Fruit fly (Drosophila melanogaster): ENCODE measurements around the gene NimB3.

The NimB3 gene

dm6 chr2L:14001887-14002286, 34.1 kb upstream of the NimB3 start:
- TF ChIP-seq Abd-B (GFP tag; optimal IDR thresholded peaks at IDR 0.05) (no peak), Myc (optimal IDR thresholded peaks at IDR 0.05) (no peak), dsf (GFP tag; optimal IDR thresholded peaks at IDR 0.05; ENCODE audit: borderline replicate concordance) (no peak), sv (GFP tag; optimal IDR thresholded peaks at IDR 0.05) (no peak), OdsH (GFP tag; optimal IDR thresholded peaks at IDR 0.05) (no peak), Sp1 (GFP tag; optimal IDR thresholded peaks at IDR 0.05) (no peak), Rel (GFP tag; optimal IDR thresholded peaks at IDR 0.05) (no peak), Rel (tag; optimal IDR thresholded peaks at IDR 0.05) (no peak), dmrt93B (GFP tag; optimal IDR thresholded peaks at IDR 0.05) (no peak)

dm6 chr2L:14001078-14001477, 33.3 kb upstream of the NimB3 start, which contains the start of gene rk:
Gene rk (minus strand): TSS chr2L:14001248.
- TF ChIP-seq woc (GFP tag; optimal IDR thresholded peaks at IDR 0.05) (no peak), Dfd (GFP tag; optimal IDR thresholded peaks at IDR 0.05) (peak; percentile 65)

- TF ChIP-seq Mio (GFP tag; optimal IDR thresholded peaks at IDR 0.05) (no peak), sage (GFP tag; optimal IDR thresholded peaks at IDR 0.05) (peak; percentile 6), Dfd (GFP tag; optimal IDR thresholded peaks at IDR 0.05) (no peak), HLH106 (tag; optimal IDR thresholded peaks at IDR 0.05) (peak; percentile 63), woc (GFP tag; optimal IDR thresholded peaks at IDR 0.05) (no peak), fru (GFP tag; optimal IDR thresholded peaks at IDR 0.05) (no peak), foxo (GFP tag; optimal IDR thresholded peaks at IDR 0.05) (peak in 1 of 2 experiments; percentile 36), rgr (GFP tag; optimal IDR thresholded peaks at IDR 0.05) (peak; percentile 19), h (GFP tag; optimal IDR thresholded peaks at IDR 0.05) (peak; percentile 34), Sp1 (GFP tag; optimal IDR thresholded peaks at IDR 0.05) (no peak)
Observed at dm6 chr2L:13998952-13999351, 31.2 kb upstream of the NimB3 start.

dm6 chr2L:13979826-13980225, 12.0 kb upstream of the NimB3 start, which contains the start of gene NimC2:
Gene NimC2 (plus strand): TSS chr2L:13980126.
- TF ChIP-seq dmrt93B (GFP tag; optimal IDR thresholded peaks at IDR 0.05) (no peak), fru (GFP tag; optimal IDR thresholded peaks at IDR 0.05) (no peak), Dfd (GFP tag; optimal IDR thresholded peaks at IDR 0.05) (no peak), OdsH (GFP tag; optimal IDR thresholded peaks at IDR 0.05) (no peak), Hr78 (GFP tag; optimal IDR thresholded peaks at IDR 0.05) (no peak)

- TF ChIP-seq h (GFP tag; optimal IDR thresholded peaks at IDR 0.05) (no peak), CrebA (GFP tag; optimal IDR thresholded peaks at IDR 0.05; ENCODE audit: borderline replicate concordance) (no peak), rgr (GFP tag; optimal IDR thresholded peaks at IDR 0.05) (no peak), HLH106 (tag; optimal IDR thresholded peaks at IDR 0.05) (no peak), GATAd (GFP tag; optimal IDR thresholded peaks at IDR 0.05) (no peak), Hr78 (GFP tag; optimal IDR thresholded peaks at IDR 0.05) (no peak), foxo (GFP tag; optimal IDR thresholded peaks at IDR 0.05) (no peak), sv (GFP tag; optimal IDR thresholded peaks at IDR 0.05) (no peak)
Observed at dm6 chr2L:13977073-13977472, 9.3 kb upstream of the NimB3 start, which contains the start of gene Cyp28a5. Gene Cyp28a5 (plus strand): TSS chr2L:13977302.

- TF ChIP-seq Dfd (GFP tag; optimal IDR thresholded peaks at IDR 0.05) (no peak), Jra (GFP tag; optimal IDR thresholded peaks at IDR 0.05) (no peak), usp (GFP tag; optimal IDR thresholded peaks at IDR 0.05) (no peak), Myc (optimal IDR thresholded peaks at IDR 0.05) (no peak), psq (GFP tag; optimal IDR thresholded peaks at IDR 0.05) (no peak), ey (GFP tag; optimal IDR thresholded peaks at IDR 0.05) (no peak), pan (optimal IDR thresholded peaks at IDR 0.05) (no peak), br (GFP tag; optimal IDR thresholded peaks at IDR 0.05) (no peak), OdsH (GFP tag; optimal IDR thresholded peaks at IDR 0.05) (no peak), woc (GFP tag; optimal IDR thresholded peaks at IDR 0.05) (no peak), dsf (GFP tag; optimal IDR thresholded peaks at IDR 0.05; ENCODE audit: borderline replicate concordance) (no peak), dl (GFP tag; optimal IDR thresholded peaks at IDR 0.05; ENCODE audit: insufficient read depth in 1 of 2, partially characterized antibody in 2 of 2) (no peak), HLH106 (tag; optimal IDR thresholded peaks at IDR 0.05) (no peak), Hr78 (GFP tag; optimal IDR thresholded peaks at IDR 0.05) (no peak), Hnf4 (GFP tag; optimal IDR thresholded peaks at IDR 0.05) (no peak), CG32264 (GFP tag; optimal IDR thresholded peaks at IDR 0.05) (no peak), Abd-B (GFP tag; optimal IDR thresholded peaks at IDR 0.05) (no peak), brk (GFP tag; optimal IDR thresholded peaks at IDR 0.05) (no peak)
Observed at dm6 chr2L:13976669-13977068, 8.9 kb upstream of the NimB3 start, which contains the start of gene NimC1. Gene NimC1 (minus strand): TSS chr2L:13976769.
